Worm (Caenorhabditis elegans) whole organism, late embryonic: ENCODE measurements around the gene F10G2.7.
"Not testable (repeated sequence)": the region's sequence is repeated elsewhere in the genome, so short reads cannot be mapped to it uniquely, and the experiment has no call there.

Experiments
- C08G9.2 ChIP-seq: sonication (generic microtip); optimal IDR thresholded peaks from 2 replicates; lab custom pipeline; 2016; ENCODE audit warnings: mild to moderate bottlenecking, missing genetic modification characterization, moderate library complexity, missing compliant biosample characterization
- C38D4.7 ChIP-seq: fragments of 200-800 bp; sonication (Bioruptor generic); optimal IDR thresholded peaks from 2 replicates; lab custom pipeline; 2018; ENCODE audit warnings: mild to moderate bottlenecking, missing genetic modification characterization, moderate library complexity, missing compliant biosample characterization
- K09A11.1 ChIP-seq: sonication (generic microtip); optimal IDR thresholded peaks from 2 replicates; lab custom pipeline; 2017; ENCODE audit warnings: antibody characterized with exemption, mild to moderate bottlenecking, missing genetic modification characterization, missing compliant biosample characterization; ENCODE audit not compliant: insufficient read depth
- T23F11.4 ChIP-seq: fragments of 200-800 bp; sonication (Bioruptor generic); optimal IDR thresholded peaks from 2 replicates; lab custom pipeline; 2018; ENCODE audit warnings: mild to moderate bottlenecking, missing genetic modification characterization, missing compliant biosample characterization
- ahr-1 ChIP-seq: sonication (generic microtip); optimal IDR thresholded peaks from 2 replicates; lab custom pipeline; 2016; ENCODE audit warnings: missing genetic modification characterization, missing compliant biosample characterization
- ceh-14 ChIP-seq: sonication (generic microtip); optimal IDR thresholded peaks from 2 replicates; lab custom pipeline; 2016; ENCODE audit warnings: missing genotype, missing genetic modification characterization, missing compliant biosample characterization
- ceh-18 ChIP-seq: sonication (generic microtip); optimal IDR thresholded peaks from 2 replicates; lab custom pipeline; 2016; ENCODE audit warnings: missing genetic modification characterization, missing compliant biosample characterization
- ceh-22 ChIP-seq: sonication (generic microtip); optimal IDR thresholded peaks from 2 replicates; lab custom pipeline; 2017; ENCODE audit warnings: missing biosample characterization, missing genetic modification characterization
- ceh-24 ChIP-seq: sonication (generic microtip); optimal IDR thresholded peaks from 2 replicates; lab custom pipeline; 2016; ENCODE audit warnings: mild to moderate bottlenecking, missing genetic modification characterization, missing compliant biosample characterization
- ceh-31 ChIP-seq: sonication (generic microtip); optimal IDR thresholded peaks from 2 replicates; lab custom pipeline; 2016; ENCODE audit warnings: missing genetic modification characterization, missing compliant biosample characterization
- ceh-6 ChIP-seq: fragments of 200-800 bp; sonication (Bioruptor generic); optimal IDR thresholded peaks from 2 replicates; lab custom pipeline; 2018; ENCODE audit warnings: mild to moderate bottlenecking, missing genetic modification characterization, missing compliant biosample characterization
- che-1 ChIP-seq: sonication (generic microtip); optimal IDR thresholded peaks from 2 replicates; lab custom pipeline; 2016; ENCODE audit warnings: mild to moderate bottlenecking, missing genetic modification characterization, missing compliant biosample characterization
- dmd-4 ChIP-seq: sonication (generic microtip); optimal IDR thresholded peaks from 2 replicates; lab custom pipeline; 2016; ENCODE audit warnings: borderline replicate concordance, missing genetic modification characterization, missing compliant biosample characterization
- elt-2 ChIP-seq: sonication (generic microtip); optimal IDR thresholded peaks from 2 replicates; lab custom pipeline; 2016; ENCODE audit warnings: missing genetic modification reagents, missing genetic modification characterization, missing compliant biosample characterization
- elt-4 ChIP-seq: sonication (generic microtip); optimal IDR thresholded peaks from 2 replicates; lab custom pipeline; 2016; ENCODE audit warnings: missing genetic modification characterization, missing compliant biosample characterization
- hlh-13 ChIP-seq: fragments of 200-800 bp; sonication (Bioruptor generic); optimal IDR thresholded peaks from 2 replicates; lab custom pipeline; 2018; ENCODE audit warnings: mild to moderate bottlenecking, missing genetic modification characterization, missing compliant biosample characterization
- hlh-30 ChIP-seq: sonication (generic microtip); optimal IDR thresholded peaks from 2 replicates; lab custom pipeline; 2017; ENCODE audit warnings: antibody characterized with exemption, missing genetic modification characterization, missing compliant biosample characterization; ENCODE audit not compliant: insufficient read depth
- lin-11 ChIP-seq: fragments of 200-800 bp; sonication (Bioruptor generic); optimal IDR thresholded peaks from 2 replicates; lab custom pipeline; 2018; ENCODE audit warnings: mild to moderate bottlenecking, missing genetic modification characterization, missing compliant biosample characterization
- madf-2 ChIP-seq: sonication (generic microtip); optimal IDR thresholded peaks from 2 replicates; lab custom pipeline; 2017; ENCODE audit warnings: missing genetic modification characterization, missing compliant biosample characterization
- mec-3 ChIP-seq: sonication (generic microtip); optimal IDR thresholded peaks from 2 replicates; lab custom pipeline; 2016; ENCODE audit warnings: borderline replicate concordance, missing genetic modification characterization, missing compliant biosample characterization
- nfya-1 ChIP-seq: sonication (generic microtip); optimal IDR thresholded peaks from 2 replicates; lab custom pipeline; 2017; ENCODE audit warnings: missing genetic modification characterization, mild to moderate bottlenecking, missing compliant biosample characterization, antibody characterized with exemption, moderate library complexity
- nhr-232 ChIP-seq: sonication (generic microtip); optimal IDR thresholded peaks from 2 replicates; lab custom pipeline; 2016; ENCODE audit warnings: missing genetic modification characterization, missing compliant biosample characterization
- npax-4 ChIP-seq: sonication (generic microtip); optimal IDR thresholded peaks from 2 replicates; lab custom pipeline; 2016; ENCODE audit warnings: missing genetic modification characterization, missing compliant biosample characterization
- odd-2 ChIP-seq: sonication (generic microtip); optimal IDR thresholded peaks from 2 replicates; lab custom pipeline; 2017; ENCODE audit warnings: antibody characterized with exemption, mild to moderate bottlenecking, missing genetic modification characterization, missing compliant biosample characterization
- pros-1 ChIP-seq: fragments of 150-350 bp; optimal IDR thresholded peaks from 2 replicates; lab custom pipeline; 2014; ENCODE audit warnings: missing biosample characterization, missing genetic modification reagents, missing genetic modification characterization
- ref-2 ChIP-seq: sonication (generic microtip); optimal IDR thresholded peaks from 2 replicates; lab custom pipeline; 2016; ENCODE audit warnings: missing genetic modification characterization, missing compliant biosample characterization
- rnt-1 ChIP-seq: sonication (generic microtip); optimal IDR thresholded peaks from 2 replicates; lab custom pipeline; 2016; ENCODE audit warnings: missing genetic modification characterization, missing compliant biosample characterization
- sdc-2 ChIP-seq: sonication (generic microtip); optimal IDR thresholded peaks from 2 replicates; lab custom pipeline; 2016; ENCODE audit warnings: missing genotype, missing genetic modification characterization, missing compliant biosample characterization
- sox-2 ChIP-seq: fragments of 200-800 bp; sonication (Bioruptor generic); IDR thresholded peaks from 2 replicates; pipeline ENCODE4 v1.3.6; 2022; ENCODE audit warnings: missing genetic modification reagents, missing genetic modification characterization, missing compliant biosample characterization
- sox-4 ChIP-seq: sonication (generic microtip); optimal IDR thresholded peaks from 2 replicates; lab custom pipeline; 2017; ENCODE audit warnings: mild to moderate bottlenecking, missing genetic modification characterization, inconsistent platforms, missing compliant biosample characterization
- tbx-2 ChIP-seq: sonication (generic microtip); optimal IDR thresholded peaks from 2 replicates; lab custom pipeline; 2016; ENCODE audit warnings: missing genetic modification characterization, missing compliant biosample characterization
- unc-3 ChIP-seq, 2 experiments: fragments of 200-800 bp in 1 of 2; sonication (Bioruptor generic) in 1 of 2; sonication (generic microtip) in 1 of 2; conservative IDR thresholded peaks in 1 of 2; optimal IDR thresholded peaks in 1 of 2; 2 replicates each; pipeline versions ENCODE4 v1.3.6 to Lab custom; 2016 to 2022; ENCODE audit warnings: missing compliant biosample characterization in 2 of 2, missing genetic modification characterization in 2 of 2, missing genetic modification reagents in 1 of 2
- unc-86 ChIP-seq: sonication (generic microtip); optimal IDR thresholded peaks from 2 replicates; lab custom pipeline; 2016; ENCODE audit warnings: missing genetic modification characterization, missing compliant biosample characterization
- zip-5 ChIP-seq: sonication (generic microtip); optimal IDR thresholded peaks from 2 replicates; lab custom pipeline; 2016; ENCODE audit warnings: missing genetic modification characterization, missing compliant biosample characterization
- ztf-16 ChIP-seq: sonication (generic microtip); optimal IDR thresholded peaks from 2 replicates; lab custom pipeline; 2017; ENCODE audit warnings: missing genetic modification characterization, missing compliant biosample characterization

The F10G2.7 gene

ce11 chrV:7337218-7337617 lies at the start of gene F10G2.7:
F10G2.7 (minus strand) TSS chrV:7337318.
- not testable (repeated sequence) for TF ChIP-seq ahr-1; pros-1 (tag; lab: Kevin White, UChicago); nhr-232 (tag; lab: Kevin White, UChicago)

DNA sequence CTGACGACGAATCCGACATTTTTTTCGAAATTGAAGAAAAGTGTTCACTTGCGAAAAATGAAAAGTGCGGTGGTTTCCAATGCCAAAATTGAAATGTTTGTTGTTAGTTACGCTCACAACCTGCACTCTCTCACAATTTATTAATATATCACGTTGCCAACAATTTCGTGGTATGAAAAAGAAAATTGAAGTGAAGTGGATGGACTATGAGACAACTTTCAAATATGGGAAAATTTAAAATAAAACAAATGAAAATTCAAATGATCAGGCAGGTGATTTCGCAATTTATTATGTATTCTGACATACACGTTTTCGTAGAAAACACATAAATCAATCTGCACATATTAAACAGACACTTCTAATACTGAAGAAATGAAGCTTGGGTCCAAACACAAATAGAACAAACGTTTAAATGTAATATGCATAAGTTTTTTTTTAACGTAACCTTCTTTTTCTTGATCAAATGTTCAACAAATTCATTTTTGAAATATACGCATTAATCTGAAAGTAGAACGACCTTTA lies 49.0 kb upstream of the F10G2.7 start, which contains the start of gene srp-6:
srp-6 (minus strand) TSS at position 51 of the 522 bp plus-strand sequence.
- no peak for TF ChIP-seq madf-2 (tag; lab: Kevin White, UChicago)
- TF ChIP-seq che-1 (tag; lab: Kevin White, UChicago) = no peak
- TF ChIP-seq ahr-1 = no peak
- no peak for TF ChIP-seq C08G9.2
- TF ChIP-seq sdc-2 = no peak
- TF ChIP-seq zip-5 = no peak

DNA sequence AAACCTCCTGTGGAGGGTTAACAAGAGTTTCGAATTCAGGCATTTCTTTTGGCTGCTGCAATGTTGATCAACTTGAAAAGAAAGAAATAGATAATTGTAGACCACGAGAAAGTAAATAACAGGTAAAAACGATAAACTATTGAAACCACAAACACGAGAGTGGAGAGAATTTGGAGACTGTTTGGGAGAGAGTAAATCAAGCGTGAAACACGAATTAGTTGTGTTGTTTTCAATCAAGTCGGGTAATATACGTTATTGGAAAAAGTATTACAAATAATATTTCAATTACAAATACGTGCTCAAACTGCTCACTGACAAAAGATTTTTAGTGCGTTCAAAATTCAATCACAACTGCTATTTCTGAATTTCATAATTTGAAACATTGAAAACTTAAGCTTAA lies 43.9 kb upstream of the F10G2.7 start, which contains the start of gene C03G6.17:
C03G6.17 (minus strand) TSS at position 101 of the 400 bp plus-strand sequence.
- TF ChIP-seq lin-11 (tag; lab: Kevin White, UChicago) = no peak
- no peak for TF ChIP-seq elt-2 (tag; lab: Kevin White, UChicago)
- no peak for TF ChIP-seq dmd-4
- no peak for TF ChIP-seq elt-4 (tag; lab: Kevin White, UChicago)
- TF ChIP-seq rnt-1 = no peak
- no peak for TF ChIP-seq ceh-6
- TF ChIP-seq K09A11.1 (tag; lab: Kevin White, UChicago) = no peak
- TF ChIP-seq odd-2 (tag; lab: Kevin White, UChicago) = no peak
- TF ChIP-seq ceh-22 (tag; lab: Kevin White, UChicago) = no peak

DNA sequence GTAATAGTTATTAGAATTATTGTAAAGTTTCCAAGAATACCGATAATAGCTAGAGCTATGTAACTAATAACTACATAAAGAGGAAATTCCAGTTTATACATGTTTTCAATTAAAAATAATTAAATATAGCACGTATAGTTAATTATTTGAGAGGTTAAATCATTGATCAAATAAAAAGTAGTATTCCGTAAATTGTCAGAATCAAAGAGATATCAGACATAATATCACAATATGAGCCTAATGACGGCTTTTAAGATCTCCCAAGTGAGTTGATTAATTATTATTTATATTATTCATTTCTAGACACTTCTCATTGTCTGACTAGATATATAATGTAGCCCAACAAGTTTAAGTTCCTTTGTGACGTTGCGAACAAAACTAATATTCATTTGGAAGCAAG lies 42.3 kb upstream of the F10G2.7 start, which contains the start of gene srsx-24:
srsx-24 (minus strand) TSS at position 101 of the 400 bp plus-strand sequence.
- no peak for TF ChIP-seq dmd-4

DNA sequence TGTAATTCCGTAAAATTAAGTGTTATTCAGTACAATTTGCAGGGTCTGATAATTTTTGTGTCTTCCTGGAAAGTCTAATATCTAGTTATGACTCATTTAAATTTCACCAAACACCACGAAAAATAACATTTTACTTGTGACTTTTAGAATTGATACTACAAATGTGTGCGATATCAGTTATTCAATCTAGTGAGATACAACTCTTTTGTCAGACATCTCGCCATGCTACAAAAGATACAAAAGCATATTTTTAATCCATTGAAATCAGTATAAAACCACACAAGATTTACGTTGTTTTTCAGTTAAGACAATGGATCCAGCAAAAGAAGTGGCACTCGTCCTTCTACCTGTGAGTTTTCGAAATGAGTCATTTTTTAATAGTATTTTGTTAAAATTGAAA lies 37.0 kb upstream of the F10G2.7 start, which contains the start of gene srx-56:
srx-56 (plus strand) TSS at position 301 of the 400 bp plus-strand sequence.
- TF ChIP-seq madf-2 (tag; lab: Kevin White, UChicago) = no peak
- no peak for TF ChIP-seq ztf-16
- TF ChIP-seq unc-3 (GFP tag; conservative IDR thresholded peaks at IDR 0.05; lab: Robert Waterston, UW) = no peak
- TF ChIP-seq unc-3 (tag; optimal IDR thresholded peaks at IDR 0.05; lab: Kevin White, UChicago) = no peak
- no peak for TF ChIP-seq ref-2 (tag; lab: Kevin White, UChicago)
- no peak for TF ChIP-seq sox-2 (GFP tag; lab: Robert Waterston, UW)
- no peak for TF ChIP-seq ceh-31 (tag; lab: Kevin White, UChicago)
- no peak for TF ChIP-seq sox-4 (tag; lab: Kevin White, UChicago)
- no peak for TF ChIP-seq npax-4 (tag; lab: Kevin White, UChicago)
- TF ChIP-seq ceh-6 = no peak
- no peak for TF ChIP-seq ceh-24
- no peak for TF ChIP-seq unc-86
- no peak for TF ChIP-seq nfya-1 (tag; lab: Kevin White, UChicago)
- no peak for TF ChIP-seq ceh-18 (tag; lab: Kevin White, UChicago)
- no peak for TF ChIP-seq zip-5
- no peak for TF ChIP-seq pros-1 (tag; lab: Kevin White, UChicago)
- no peak for TF ChIP-seq mec-3

DNA sequence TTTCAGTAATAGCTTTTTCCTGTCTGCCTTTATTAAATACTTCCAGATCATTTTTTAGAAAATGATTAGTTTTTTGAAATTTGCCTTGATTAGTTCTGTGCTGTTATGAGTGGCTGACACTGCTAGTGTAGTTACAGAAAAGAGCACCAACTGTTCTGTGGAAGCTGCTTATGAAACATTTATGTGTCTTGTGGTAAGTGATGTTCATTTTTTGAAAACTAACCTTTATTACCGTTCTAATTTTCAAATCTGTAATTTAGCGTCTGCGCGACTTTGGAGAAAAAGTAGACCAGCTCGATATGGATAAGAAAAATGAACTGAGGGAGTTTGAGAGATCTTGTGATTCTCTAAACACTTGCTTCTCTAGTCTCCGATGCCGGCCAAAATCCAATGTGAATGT lies 32.5 kb upstream of the F10G2.7 start, which contains the start of gene srj-14:
srj-14 (plus strand) TSS at position 131 of the 400 bp plus-strand sequence.
- TF ChIP-seq nhr-232 (tag; lab: Kevin White, UChicago) = no peak
- no peak for TF ChIP-seq mec-3
- TF ChIP-seq hlh-13 (GFP tag; lab: Kevin White, UChicago) = no peak
- no peak for TF ChIP-seq ceh-6
- no peak for TF ChIP-seq zip-5
- no peak for TF ChIP-seq C38D4.7
- no peak for TF ChIP-seq T23F11.4 (GFP tag; lab: Kevin White, UChicago)
- no peak for TF ChIP-seq sdc-2
- TF ChIP-seq ref-2 (tag; lab: Kevin White, UChicago) = no peak
- TF ChIP-seq tbx-2 (tag; lab: Kevin White, UChicago) = no peak
- no peak for TF ChIP-seq unc-3 (GFP tag; conservative IDR thresholded peaks at IDR 0.05; lab: Robert Waterston, UW)
- no peak for TF ChIP-seq unc-3 (tag; optimal IDR thresholded peaks at IDR 0.05; lab: Kevin White, UChicago)
- TF ChIP-seq ceh-14 = no peak
- TF ChIP-seq hlh-30 (tag; lab: Kevin White, UChicago) = no peak
